Worm (Caenorhabditis elegans) whole organism, young adult: ENCODE results near the gene grd-8.

Experiments
- F57C9.4 ChIP-seq: sonication (generic microtip); optimal IDR thresholded peaks from 2 replicates; lab custom pipeline; 2017; ENCODE audit warnings: mild to moderate bottlenecking, missing genetic modification characterization, missing compliant biosample characterization
- efl-1 ChIP-seq: fragments of 150-350 bp; optimal IDR thresholded peaks from 2 replicates; lab custom pipeline; 2014; ENCODE audit warnings: missing biosample characterization, missing genetic modification reagents, missing genetic modification characterization
- egrh-3 ChIP-seq: fragments of 200-800 bp; sonication (Bioruptor generic); IDR thresholded peaks from 2 replicates; pipeline ENCODE4 v1.3.6; 2022; ENCODE audit warnings: missing genetic modification reagents, missing genetic modification characterization, missing compliant biosample characterization
- madf-6 ChIP-seq: fragments of 200-800 bp; sonication (Bioruptor generic); IDR thresholded peaks from 2 replicates; pipeline ENCODE4 v1.3.6; 2022; ENCODE audit warnings: missing genetic modification reagents, missing genetic modification characterization, missing compliant biosample characterization
- nfya-1 ChIP-seq: sonication (generic microtip); optimal IDR thresholded peaks from 2 replicates; lab custom pipeline; 2017; ENCODE audit warnings: antibody characterized with exemption, missing compliant biosample characterization, missing genetic modification characterization, borderline replicate concordance; ENCODE audit not compliant: insufficient read depth
- nhr-27 ChIP-seq: fragments of 200-800 bp; sonication (Bioruptor generic); optimal IDR thresholded peaks from 2 replicates; lab custom pipeline; 2018; ENCODE audit warnings: mild to moderate bottlenecking, missing genetic modification characterization, moderate library complexity, missing compliant biosample characterization
- pha-4 ChIP-seq: fragments of 150-350 bp; sonication (generic microtip); optimal IDR thresholded peaks from 2 replicates; lab custom pipeline; 2014; ENCODE audit warnings: missing biosample characterization, missing genetic modification reagents, missing genetic modification characterization
- sdz-38 ChIP-seq: sonication (generic microtip); optimal IDR thresholded peaks from 2 replicates; lab custom pipeline; 2016; ENCODE audit warnings: missing genotype, missing genetic modification characterization, missing compliant biosample characterization
- tlf-1 ChIP-seq: fragments of 200-800 bp; sonication (Bioruptor generic); optimal IDR thresholded peaks from 2 replicates; lab custom pipeline; 2018; ENCODE audit warnings: mild to moderate bottlenecking, missing genetic modification characterization, missing compliant biosample characterization
- unc-62 ChIP-seq: fragments of 150-350 bp; optimal IDR thresholded peaks from 2 replicates; lab custom pipeline; 2014; ENCODE audit warnings: missing biosample characterization, missing genetic modification reagents, missing genetic modification characterization
- xnd-1 ChIP-seq: sonication (generic microtip); optimal IDR thresholded peaks from 2 replicates; lab custom pipeline; 2016; ENCODE audit warnings: missing genotype, missing genetic modification reagents, missing genetic modification characterization, missing compliant biosample characterization

DNA sequence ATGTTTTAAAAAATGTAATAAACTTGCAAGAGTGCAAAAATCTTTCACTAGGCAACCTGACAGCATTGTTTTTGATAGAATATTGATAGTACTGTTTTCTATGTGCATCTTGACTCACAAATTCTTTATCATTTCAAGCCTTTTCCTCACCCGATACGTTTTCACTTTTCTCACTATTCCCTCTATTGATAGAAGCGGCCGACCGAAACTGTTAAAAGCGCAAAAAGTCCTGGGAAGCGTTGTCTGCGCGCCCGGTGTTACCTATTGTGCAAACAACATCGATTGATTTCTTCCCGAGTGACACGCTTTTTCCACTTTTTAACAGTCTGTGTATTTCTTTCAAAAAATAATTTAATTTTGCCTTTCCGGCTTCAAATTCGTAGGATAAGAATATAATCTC is 45.7 kb downstream of the grd-8 start:
- TF ChIP-seq egrh-3 (no peak), nfya-1 (tag; lab: Kevin White, UChicago) (no peak), pha-4 (no peak), efl-1 (GFP tag; lab: Kevin White, UChicago) (no peak), nhr-27 (tag; lab: Kevin White, UChicago) (no peak), F57C9.4 (tag; lab: Kevin White, UChicago) (no peak), madf-6 (GFP tag; lab: Robert Waterston, UW) (no peak), tlf-1 (GFP tag; lab: Kevin White, UChicago) (no peak), sdz-38 (tag; lab: Kevin White, UChicago) (no peak), unc-62 (GFP tag; lab: Kevin White, UChicago) (no peak), xnd-1 (tag; lab: Kevin White, UChicago) (no peak)
